Worm (Caenorhabditis elegans) whole organism, L4/young adult: ENCODE results near the gene T16G1.5.

Experiments
- W03F9.2 ChIP-seq: fragments of 150-350 bp; optimal IDR thresholded peaks from 2 replicates; lab custom pipeline; 2014; ENCODE audit warnings: missing biosample characterization, missing genetic modification characterization
- dao-5 ChIP-seq: sonication (generic microtip); optimal IDR thresholded peaks from 2 replicates; lab custom pipeline; 2016; ENCODE audit warnings: missing genotype, missing genetic modification characterization, moderate library complexity, missing compliant biosample characterization
- him-1 ChIP-seq: sonication (generic microtip); optimal IDR thresholded peaks from 2 replicates; lab custom pipeline; 2016; ENCODE audit warnings: missing genotype, missing genetic modification reagents, missing genetic modification characterization, missing compliant biosample characterization

ce11 chrV:12943399-12943798 is 4.0 kb upstream of the T16G1.5 start:
- TF ChIP-seq him-1 (tag; lab: Kevin White, UChicago), result no peak
- TF ChIP-seq dao-5 (tag; lab: Kevin White, UChicago), result no peak
- no peak for TF ChIP-seq W03F9.2 (tag; lab: Kevin White, UChicago)
